Worm (Caenorhabditis elegans) whole organism, L3 larva: ENCODE data around the gene nsy-1.

ENCODE experiments used
- aly-2 ChIP-seq: fragments of 150-350 bp; optimal IDR thresholded peaks from 2 replicates; lab custom pipeline; 2014; ENCODE audit warnings: missing biosample characterization, missing genetic modification characterization
- ama-1 ChIP-seq: fragments of 150-350 bp; optimal IDR thresholded peaks from 2 replicates; lab custom pipeline; 2018
- ceh-82 ChIP-seq: fragments of 150-350 bp; optimal IDR thresholded peaks from 2 replicates; lab custom pipeline; 2014; ENCODE audit warnings: missing biosample characterization, missing genetic modification characterization
- elt-1 ChIP-seq: fragments of 150-350 bp; optimal IDR thresholded peaks from 2 replicates; lab custom pipeline; 2014; ENCODE audit warnings: missing biosample characterization, missing genetic modification characterization
- fkh-10 ChIP-seq: sonication (generic microtip); optimal IDR thresholded peaks from 2 replicates; lab custom pipeline; 2017; ENCODE audit warnings: missing biosample characterization, missing genetic modification reagents, missing genetic modification characterization
- lin-39 ChIP-seq: fragments of 150-350 bp; optimal IDR thresholded peaks from 2 replicates; lab custom pipeline; 2018; ENCODE audit warnings: missing biosample characterization, missing genetic modification reagents, missing genetic modification characterization
- nhr-237 ChIP-seq: fragments of 150-350 bp; optimal IDR thresholded peaks from 2 replicates; lab custom pipeline; 2014; ENCODE audit warnings: missing biosample characterization, missing genetic modification characterization
- nhr-28 ChIP-seq: fragments of 150-350 bp; optimal IDR thresholded peaks from 2 replicates; lab custom pipeline; 2014; ENCODE audit warnings: missing biosample characterization, missing genetic modification characterization
- zag-1 ChIP-seq: fragments of 150-350 bp; optimal IDR thresholded peaks from 2 replicates; lab custom pipeline; 2014; ENCODE audit warnings: missing biosample characterization, missing genetic modification characterization

ce11 chrII:5004781-5005180, 17.8 kb upstream of the nsy-1 start, which contains the start of gene F59A6.4:
- no peak for TF ChIP-seq fkh-10 (GFP tag; lab: Kevin White, UChicago)
- no peak for TF ChIP-seq zag-1 (tag; lab: Kevin White, UChicago)
- TF ChIP-seq elt-1, result no peak
- TF ChIP-seq ama-1 (lab: Kevin White, UChicago), result no peak
- no peak for TF ChIP-seq ceh-82 (tag; lab: Kevin White, UChicago)
- no peak for TF ChIP-seq nhr-237 (tag; lab: Kevin White, UChicago)
- TF ChIP-seq aly-2 (tag; lab: Kevin White, UChicago), result no peak
- no peak for TF ChIP-seq lin-39 (tag; lab: Kevin White, UChicago)
- TF ChIP-seq nhr-28 (tag; lab: Kevin White, UChicago), result no peak
